Fruit fly (Drosophila melanogaster) whole organism, embryonic: ENCODE data around the gene THADA.

Experiments
- CG10565 ChIP-seq: fragments of 200-800 bp; sonication (Bioruptor generic); optimal IDR thresholded peaks from 3 replicates; lab custom pipeline; 2016; ENCODE audit warnings: missing biosample characterization, mild to moderate bottlenecking, missing genetic modification characterization
- CG12104 ChIP-seq: fragments of 200-800 bp; sonication (Bioruptor generic); optimal IDR thresholded peaks from 3 replicates; lab custom pipeline; 2016; ENCODE audit warnings: missing biosample characterization, missing genetic modification characterization
- CG12769 ChIP-seq: fragments of 200-800 bp; sonication (Bioruptor generic); optimal IDR thresholded peaks from 2 replicates; lab custom pipeline; 2019; ENCODE audit warnings: missing biosample characterization, mild to moderate bottlenecking, missing genetic modification characterization, moderate library complexity
- CG13894 ChIP-seq: fragments of 200-800 bp; sonication (Bioruptor generic); optimal IDR thresholded peaks from 3 replicates; lab custom pipeline; 2018; ENCODE audit warnings: missing biosample characterization, mild to moderate bottlenecking, missing genetic modification characterization, moderate library complexity
- CG1602 ChIP-seq: fragments of 200-800 bp; sonication (Bioruptor generic); optimal IDR thresholded peaks from 3 replicates; lab custom pipeline; 2016; ENCODE audit warnings: missing biosample characterization, missing genetic modification characterization
- CG17829 ChIP-seq: fragments of 200-800 bp; optimal IDR thresholded peaks from 2 replicates; lab custom pipeline; 2019; ENCODE audit warnings: missing biosample characterization, mild to moderate bottlenecking, missing genetic modification characterization, moderate library complexity
- CG2889 ChIP-seq: fragments of 200-800 bp; sonication (Bioruptor generic); IDR thresholded peaks from 3 replicates; pipeline ENCODE4 v1.3.6; 2022; ENCODE audit warnings: missing biosample characterization, missing genetic modification characterization
- CG33213 ChIP-seq: fragments of 200-800 bp; sonication (Bioruptor generic); optimal IDR thresholded peaks from 3 replicates; lab custom pipeline; 2016; ENCODE audit warnings: missing biosample characterization, missing genetic modification characterization
- CG4282 ChIP-seq: fragments of 200-800 bp; sonication (Bioruptor generic); optimal IDR thresholded peaks from 2 replicates; lab custom pipeline; 2016; ENCODE audit warnings: missing biosample characterization, missing genetic modification characterization
- CG4328 ChIP-seq: fragments of 200-800 bp; sonication (Bioruptor generic); optimal IDR thresholded peaks from 3 replicates; lab custom pipeline; 2017; ENCODE audit warnings: missing biosample characterization, missing genetic modification reagents, missing genetic modification characterization
- CG4404 ChIP-seq: fragments of 200-800 bp; sonication (Bioruptor generic); IDR thresholded peaks from 2 replicates; pipeline ENCODE4 v1.3.6; 2022; ENCODE audit warnings: missing biosample characterization, missing genetic modification characterization
- CG6854 ChIP-seq: fragments of 200-800 bp; sonication (Bioruptor generic); optimal IDR thresholded peaks from 3 replicates; lab custom pipeline; 2017; ENCODE audit warnings: missing biosample characterization, mild to moderate bottlenecking, missing genetic modification characterization
- CG7271 ChIP-seq: fragments of 200-800 bp; sonication (Bioruptor generic); optimal IDR thresholded peaks from 2 replicates; lab custom pipeline; 2018; ENCODE audit warnings: missing biosample characterization, mild to moderate bottlenecking, missing genetic modification characterization, moderate library complexity
- CG8765 ChIP-seq: fragments of 200-800 bp; sonication (Bioruptor generic); IDR thresholded peaks from 2 replicates; pipeline ENCODE4 v1.3.6; 2022; ENCODE audit warnings: missing biosample characterization, missing genetic modification characterization
- CG9797 ChIP-seq: fragments of 200-800 bp; sonication (Bioruptor generic); optimal IDR thresholded peaks from 3 replicates; lab custom pipeline; 2018; ENCODE audit warnings: missing biosample characterization, mild to moderate bottlenecking, missing genetic modification characterization
- CHES-1-like ChIP-seq: fragments of 200-800 bp; sonication (Bioruptor generic); optimal IDR thresholded peaks from 2 replicates; lab custom pipeline; 2016; ENCODE audit warnings: missing biosample characterization, missing genetic modification characterization
- E2f2 ChIP-seq: fragments of 200-800 bp; sonication (Bioruptor generic); IDR thresholded peaks from 2 replicates; pipeline ENCODE4 v1.3.6; 2022; ENCODE audit warnings: missing biosample characterization, missing genetic modification characterization
- Ets65A ChIP-seq: fragments of 200-800 bp; sonication (Bioruptor generic); peaks from one replicate; lab custom pipeline; 2016; ENCODE audit warnings: missing biosample characterization, missing genetic modification characterization
- HLH54F ChIP-seq: fragments of 200-800 bp; sonication (Bioruptor generic); optimal IDR thresholded peaks from 3 replicates; lab custom pipeline; 2016; ENCODE audit warnings: missing biosample characterization, missing genetic modification characterization
- Jarid2 ChIP-seq: fragments of 200-800 bp; sonication (Bioruptor generic); optimal IDR thresholded peaks from 3 replicates; lab custom pipeline; 2017; ENCODE audit warnings: mild to moderate bottlenecking, missing biosample characterization, missing genetic modification reagents, missing genetic modification characterization
- Kr ChIP-seq: fragments of 200-800 bp; sonication (Bioruptor generic); optimal IDR thresholded peaks from 2 replicates; lab custom pipeline; 2017; ENCODE audit warnings: missing biosample characterization, mild to moderate bottlenecking, missing genetic modification characterization
- NK7.1 ChIP-seq: fragments of 200-800 bp; sonication (Bioruptor generic); optimal IDR thresholded peaks from 3 replicates; lab custom pipeline; 2016; ENCODE audit warnings: missing biosample characterization, missing genetic modification characterization
- NfI ChIP-seq: fragments of 200-800 bp; sonication (Bioruptor generic); optimal IDR thresholded peaks from 3 replicates; lab custom pipeline; 2018; ENCODE audit warnings: missing biosample characterization, mild to moderate bottlenecking, missing genetic modification characterization, moderate library complexity
- Sry-β ChIP-seq: fragments of 200-800 bp; sonication (Bioruptor generic); optimal IDR thresholded peaks from 2 replicates; lab custom pipeline; 2018; ENCODE audit warnings: missing biosample characterization, mild to moderate bottlenecking, missing genetic modification characterization, moderate library complexity
- TFAM ChIP-seq: fragments of 200-800 bp; sonication (Bioruptor generic); optimal IDR thresholded peaks from 2 replicates; lab custom pipeline; 2017; ENCODE audit warnings: missing biosample characterization, missing genetic modification characterization, inconsistent platforms
- Taf1 ChIP-seq: fragments of 200-800 bp; sonication (Bioruptor generic); IDR thresholded peaks from 2 replicates; pipeline ENCODE4 v1.3.6; 2022; ENCODE audit warnings: missing biosample characterization, missing genetic modification characterization
- Xrp1 ChIP-seq: fragments of 200-800 bp; sonication (Bioruptor generic); IDR thresholded peaks from 2 replicates; pipeline ENCODE4 v1.3.6; 2022; ENCODE audit warnings: missing biosample characterization, missing genetic modification characterization
- bab2 ChIP-seq: fragments of 200-800 bp; sonication (Bioruptor generic); optimal IDR thresholded peaks from 2 replicates; lab custom pipeline; 2016; ENCODE audit warnings: missing biosample characterization, missing genetic modification characterization
- bowl ChIP-seq: fragments of 200-800 bp; sonication (Bioruptor generic); IDR thresholded peaks from 2 replicates; pipeline ENCODE4 v1.3.6; 2022; ENCODE audit warnings: missing biosample characterization, missing genetic modification characterization
- dati ChIP-seq: fragments of 200-800 bp; sonication (Bioruptor generic); IDR thresholded peaks from 2 replicates; pipeline ENCODE4 v1.3.6; 2022; ENCODE audit warnings: missing biosample characterization, missing genetic modification characterization
- dpn ChIP-seq, 2 experiments: fragments of 200-800 bp; sonication (Bioruptor generic); optimal IDR thresholded peaks; 3 replicates each; lab custom pipeline; 2016; ENCODE audit warnings: missing biosample characterization in 2 of 2, missing genetic modification characterization in 2 of 2
- ems ChIP-seq: fragments of 200-800 bp; sonication (Bioruptor generic); optimal IDR thresholded peaks from 3 replicates; lab custom pipeline; 2016; ENCODE audit warnings: missing biosample characterization, missing genetic modification characterization
- esg ChIP-seq: fragments of 200-800 bp; sonication (Bioruptor generic); conservative IDR thresholded peaks from 2 replicates; pipeline ENCODE4 v1.3.6; 2022; ENCODE audit warnings: missing biosample characterization, missing genetic modification characterization
- gce ChIP-seq: fragments of 200-800 bp; sonication (Bioruptor generic); IDR thresholded peaks from 3 replicates; pipeline ENCODE4 v1.3.6; 2022; ENCODE audit warnings: missing biosample characterization, missing genetic modification characterization
- gem ChIP-seq: fragments of 200-800 bp; sonication (Bioruptor generic); optimal IDR thresholded peaks from 2 replicates; lab custom pipeline; 2019; ENCODE audit warnings: missing biosample characterization, mild to moderate bottlenecking, missing genetic modification characterization, moderate library complexity
- grn ChIP-seq: fragments of 200-800 bp; sonication (Bioruptor generic); optimal IDR thresholded peaks from 3 replicates; lab custom pipeline; 2017; ENCODE audit warnings: missing biosample characterization, missing genetic modification characterization
- kni ChIP-seq: fragments of 200-800 bp; sonication (Bioruptor generic); optimal IDR thresholded peaks from 3 replicates; lab custom pipeline; 2017; ENCODE audit warnings: mild to moderate bottlenecking, missing biosample characterization, missing genetic modification reagents, missing genetic modification characterization
- lab ChIP-seq: fragments of 200-800 bp; sonication (Bioruptor generic); optimal IDR thresholded peaks from 3 replicates; lab custom pipeline; 2017; ENCODE audit warnings: missing biosample characterization, missing genetic modification characterization, mild to moderate bottlenecking, moderate library complexity, missing genetic modification reagents
- nerfin-2 ChIP-seq: fragments of 200-800 bp; sonication (Bioruptor generic); IDR thresholded peaks from 2 replicates; pipeline ENCODE4 v1.3.6; 2022; ENCODE audit warnings: missing biosample characterization, missing genetic modification characterization; ENCODE audit not compliant: partially characterized antibody
- onecut ChIP-seq: fragments of 200-800 bp; sonication (Bioruptor generic); IDR thresholded peaks from 2 replicates; pipeline ENCODE4 v1.3.6; 2022; ENCODE audit warnings: missing biosample characterization, missing genetic modification characterization
- pho ChIP-seq: fragments of 200-800 bp; sonication (Bioruptor generic); optimal IDR thresholded peaks from 2 replicates; lab custom pipeline; 2016; ENCODE audit warnings: missing biosample characterization, missing genetic modification characterization
- phol ChIP-seq: fragments of 200-800 bp; sonication (Bioruptor generic); optimal IDR thresholded peaks from 3 replicates; lab custom pipeline; 2018; ENCODE audit warnings: missing biosample characterization, mild to moderate bottlenecking, missing genetic modification characterization, moderate library complexity
- pros ChIP-seq: fragments of 200-800 bp; sonication (Bioruptor generic); optimal IDR thresholded peaks from 3 replicates; lab custom pipeline; 2019; ENCODE audit warnings: missing biosample characterization, mild to moderate bottlenecking, missing genetic modification characterization, moderate library complexity
- sc ChIP-seq, 3 experiments: fragments of >200 bp in 2 of 3; fragments of 200-800 bp in 1 of 3; sonication (Bioruptor generic) in 1 of 3; optimal IDR thresholded peaks; 2 replicates in 2 of 3; 3 replicates in 1 of 3; lab custom pipeline; 2017; ENCODE audit warnings: mild to moderate bottlenecking in 1 of 3, missing biosample characterization in 1 of 3, missing genetic modification characterization in 1 of 3, missing genetic modification reagents in 1 of 3
- sim ChIP-seq: fragments of 200-800 bp; sonication (Bioruptor generic); IDR thresholded peaks from 2 replicates; pipeline ENCODE4 v1.3.6; 2022; ENCODE audit warnings: missing biosample characterization, missing genetic modification characterization
- sisA ChIP-seq: fragments of 200-800 bp; sonication (Bioruptor generic); IDR thresholded peaks from 2 replicates; pipeline ENCODE4 v1.3.6; 2022; ENCODE audit warnings: missing biosample characterization, missing genetic modification characterization
- slbo ChIP-seq: fragments of 200-800 bp; sonication (Bioruptor generic); IDR thresholded peaks from 2 replicates; pipeline ENCODE4 v1.3.6; 2022; ENCODE audit warnings: missing biosample characterization, missing genetic modification characterization
- sr ChIP-seq: fragments of 200-800 bp; sonication (Bioruptor generic); IDR thresholded peaks from 3 replicates; pipeline ENCODE4 v1.3.6; 2022; ENCODE audit warnings: missing biosample characterization, missing genetic modification characterization
- vnd ChIP-seq: fragments of 200-800 bp; sonication (Bioruptor generic); IDR thresholded peaks from 3 replicates; pipeline ENCODE4 v1.3.6; 2022; ENCODE audit warnings: missing biosample characterization, missing genetic modification characterization; ENCODE audit not compliant: partially characterized antibody
- wek ChIP-seq: fragments of 200-800 bp; sonication (Bioruptor generic); optimal IDR thresholded peaks from 3 replicates; lab custom pipeline; 2018; ENCODE audit warnings: missing biosample characterization, mild to moderate bottlenecking, missing genetic modification characterization, moderate library complexity

The THADA gene

DNA sequence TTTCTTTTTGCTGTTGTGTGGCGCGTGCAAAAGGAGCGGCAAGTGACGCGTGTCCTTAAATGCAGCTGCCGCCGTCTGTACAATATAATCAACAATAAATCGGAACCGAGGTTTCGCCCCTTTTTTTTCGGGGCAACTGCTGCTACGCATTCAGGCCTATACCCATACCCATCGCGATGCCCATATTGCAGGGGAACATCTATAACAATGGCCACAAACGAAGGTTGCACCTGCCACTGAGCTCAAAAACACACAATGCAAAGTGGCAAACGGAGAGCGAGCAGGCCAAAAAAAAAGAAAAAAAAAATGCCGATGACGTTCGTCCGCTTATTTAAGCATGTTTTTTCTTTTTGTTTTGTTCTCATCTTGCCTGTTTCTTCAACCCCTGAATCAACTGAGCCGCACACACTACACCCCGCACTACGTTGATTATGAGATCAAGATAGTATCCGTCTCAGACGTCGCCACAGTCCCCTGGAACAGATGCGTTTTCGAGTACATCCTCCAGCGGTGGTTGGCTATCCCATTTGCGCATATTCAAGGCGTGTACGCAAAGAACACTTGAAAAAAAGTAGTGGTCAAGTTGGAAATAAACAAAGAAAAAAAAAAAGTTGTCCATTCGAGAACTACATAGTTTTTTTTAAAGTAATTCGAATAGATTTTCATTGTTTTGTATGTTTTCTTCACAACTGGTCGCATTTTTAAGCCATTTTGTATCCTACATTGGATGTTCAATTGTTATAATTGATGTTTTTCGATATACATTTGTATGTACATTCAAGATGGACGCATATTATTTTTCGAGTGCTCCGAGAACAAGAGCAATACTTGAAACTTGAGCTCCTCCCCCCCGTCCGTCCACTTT, 22.7 kb downstream of the THADA start (continued):
- TF ChIP-seq phol (tag; lab: Kevin White, UChicago) (peak; percentile 47), HLH54F (GFP tag; lab: Kevin White, UChicago) (no peak), sisA (GFP tag; lab: Robert Waterston, UW) (no peak), onecut (GFP tag; lab: Robert Waterston, UW) (no peak), CG7271 (tag; lab: Kevin White, UChicago) (no peak), E2f2 (no peak), Taf1 (GFP tag; lab: Robert Waterston, UW) (no peak), CG13894 (no peak), CG6854 (GFP tag; lab: Kevin White, UChicago) (no peak), TFAM (GFP tag; lab: Kevin White, UChicago) (no peak), lab (GFP tag; lab: Kevin White, UChicago) (no peak), sim (GFP tag; lab: Robert Waterston, UW) (no peak), Sry-β (no peak), CG2889 (no peak), bowl (GFP tag; lab: Robert Waterston, UW) (no peak), Kr (no peak), slbo (GFP tag; lab: Robert Waterston, UW) (no peak), CG4404 (GFP tag; lab: Robert Waterston, UW) (0 out of 2 replicates have a peak, but pooled peaks have one; percentile 28), CG10565 (no peak), vnd (no peak), gem (tag; lab: Kevin White, UChicago) (peak; percentile 50), nerfin-2 (GFP tag; lab: Robert Waterston, UW) (no peak), wek (GFP tag; lab: Kevin White, UChicago) (no peak), CG4282 (GFP tag; lab: Kevin White, UChicago) (no peak), gce (no peak), Xrp1 (GFP tag; lab: Robert Waterston, UW) (no peak), dpn (GFP tag; optimal IDR thresholded peaks at IDR 0.05; lab: Kevin White, UChicago) (no peak), pros (GFP tag; lab: Kevin White, UChicago) (peak; percentile 94), CG8765 (no peak), CG1602 (GFP tag; lab: Kevin White, UChicago) (no peak), esg (GFP tag; lab: Robert Waterston, UW) (no peak), CG12769 (tag; lab: Kevin White, UChicago) (no peak), bab2 (GFP tag; lab: Kevin White, UChicago) (no peak), kni (peak; percentile 35), CHES-1-like (GFP tag; lab: Kevin White, UChicago) (no peak), Jarid2 (GFP tag; lab: Kevin White, UChicago) (no peak), pho (GFP tag; lab: Kevin White, UChicago) (no peak), Ets65A (no peak), CG9797 (GFP tag; lab: Kevin White, UChicago) (no peak), ems (GFP tag; lab: Kevin White, UChicago) (no peak), CG33213 (no peak), sr (GFP tag; lab: Robert Waterston, UW) (no peak), grn (GFP tag; lab: Kevin White, UChicago) (peak; percentile 70), CG12104 (GFP tag; lab: Kevin White, UChicago) (no peak), CG17829 (tag; lab: Kevin White, UChicago) (peak; percentile 26), dati (GFP tag; lab: Robert Waterston, UW) (no peak), CG4328 (no peak), sc (optimal IDR thresholded peaks at IDR 0.05; lab: Kevin White, UChicago) (no peak), sc (GFP tag; optimal IDR thresholded peaks at IDR 0.05; lab: Kevin White, UChicago) (no peak), NK7.1 (no peak), NfI (GFP tag; lab: Kevin White, UChicago) (no peak)
